Fruit fly (Drosophila melanogaster) whole organism, embryonic: ENCODE data around the gene Pif1.

ENCODE experiments used
- Bteb2 ChIP-seq: fragments of 200-800 bp; sonication (Bioruptor generic); optimal IDR thresholded peaks from 2 replicates; lab custom pipeline; 2016; ENCODE audit warnings: missing biosample characterization, missing genetic modification characterization
- CG12942 ChIP-seq: fragments of 200-800 bp; sonication (Bioruptor generic); optimal IDR thresholded peaks from 3 replicates; lab custom pipeline; 2016; ENCODE audit warnings: missing biosample characterization, missing genetic modification characterization
- CG17186 ChIP-seq: fragments of 200-800 bp; sonication (Bioruptor generic); optimal IDR thresholded peaks from 3 replicates; lab custom pipeline; 2017; ENCODE audit warnings: missing biosample characterization, missing genetic modification reagents, missing genetic modification characterization
- CG4360 ChIP-seq: fragments of 200-800 bp; sonication (Bioruptor generic); IDR thresholded peaks from 2 replicates; pipeline ENCODE4 v1.3.6; 2022; ENCODE audit warnings: missing biosample characterization, missing genetic modification characterization
- CG9876 ChIP-seq: fragments of 200-800 bp; sonication (Bioruptor generic); optimal IDR thresholded peaks from 2 replicates; lab custom pipeline; 2016; ENCODE audit warnings: missing biosample characterization, missing genetic modification characterization
- HLHmδ ChIP-seq: fragments of 200-800 bp; sonication (Bioruptor generic); optimal IDR thresholded peaks from 2 replicates; lab custom pipeline; 2018; ENCODE audit warnings: missing biosample characterization, mild to moderate bottlenecking, missing genetic modification characterization, moderate library complexity
- croc ChIP-seq: fragments of 200-800 bp; sonication (Bioruptor generic); conservative IDR thresholded peaks from 3 replicates; pipeline ENCODE4 v1.3.6; 2022; ENCODE audit warnings: missing biosample characterization, missing genetic modification characterization
- rib ChIP-seq: fragments of 200-800 bp; sonication (Bioruptor generic); IDR thresholded peaks from 2 replicates; pipeline ENCODE4 v1.3.6; 2022; ENCODE audit warnings: missing biosample characterization, missing genetic modification characterization
- sens-2 ChIP-seq: fragments of 200-800 bp; sonication (Bioruptor generic); IDR thresholded peaks from 2 replicates; pipeline ENCODE4 v1.3.6; 2022; ENCODE audit warnings: missing biosample characterization, missing genetic modification characterization

DNA sequence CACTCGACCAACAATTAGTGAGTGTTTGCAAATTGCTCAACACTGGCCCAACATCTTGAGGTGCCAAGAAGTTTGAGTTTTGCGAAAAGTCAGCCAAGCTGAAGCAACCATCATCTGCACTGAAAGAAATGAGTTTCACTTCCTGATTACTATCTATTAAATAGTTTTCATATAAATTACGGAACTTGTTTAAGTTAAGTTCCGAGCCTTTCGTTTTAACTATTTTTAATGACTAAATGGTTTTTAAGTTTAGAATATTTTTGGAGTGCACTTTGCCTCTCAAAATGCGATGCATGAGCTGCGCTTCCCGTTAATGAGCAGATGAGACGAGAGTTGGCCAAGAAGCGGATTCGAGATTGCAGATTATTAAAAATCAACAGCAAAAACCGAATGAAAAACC is 28.1 kb downstream of the Pif1 start:
- no peak for TF ChIP-seq CG17186 (GFP tag; lab: Kevin White, UChicago)
- no peak for TF ChIP-seq sens-2
- no peak for TF ChIP-seq HLHmδ
- TF ChIP-seq Bteb2 (GFP tag; lab: Kevin White, UChicago): no peak
- no peak for TF ChIP-seq CG9876 (GFP tag; lab: Kevin White, UChicago)
- no peak for TF ChIP-seq rib (GFP tag; lab: Robert Waterston, UW)
- TF ChIP-seq CG4360 (GFP tag; lab: Robert Waterston, UW): no peak
- TF ChIP-seq CG12942 (GFP tag; lab: Kevin White, UChicago): no peak
- no peak for TF ChIP-seq croc (GFP tag; lab: Robert Waterston, UW)
